Fruit fly (Drosophila melanogaster): ENCODE measurements around the gene Tm2.

Tm2 gene

dm6 chr3R:15342926-15343685, 33.1 kb downstream of the Tm2 start, which contains the start of gene Nagk (continued):
- TF ChIP-seq Doc3 (GFP tag; IDR thresholded peaks at IDR 0.05; ENCODE audit: partially characterized antibody): no peak
- no peak for TF ChIP-seq ab (GFP tag; optimal IDR thresholded peaks at IDR 0.05)
- peak; percentile 29 for TF ChIP-seq CG33213 (GFP tag; optimal IDR thresholded peaks at IDR 0.05)
- TF ChIP-seq zen (tag; optimal IDR thresholded peaks at IDR 0.05): no peak
- TF ChIP-seq CG3847 (GFP tag; IDR thresholded peaks at IDR 0.05): peak; percentile 22
- TF ChIP-seq Aef1 (GFP tag; IDR thresholded peaks at IDR 0.05): peak; percentile 11; the same call in 1 of the 3 replicates
- TF ChIP-seq Adf1 (GFP tag; IDR thresholded peaks at IDR 0.05): peak; percentile 31; the same call in 1 of the 2 replicates
- TF ChIP-seq grau (tag; optimal IDR thresholded peaks at IDR 0.05): peak; percentile 42
- peak; percentile 39 for TF ChIP-seq CG13894 (tag; optimal IDR thresholded peaks at IDR 0.05)
- TF ChIP-seq Nf-YB (GFP tag; optimal IDR thresholded peaks at IDR 0.05): peak; percentile 46
- peak; percentile 39 for TF ChIP-seq salm (tag; optimal IDR thresholded peaks at IDR 0.05)
- no peak for TF ChIP-seq CG14667 (GFP tag; IDR thresholded peaks at IDR 0.05)
- peak; percentile 22; the same call in 1 of the 2 replicates for TF ChIP-seq CG1024 (GFP tag; IDR thresholded peaks at IDR 0.05)
- no peak for TF ChIP-seq cg (GFP tag; optimal IDR thresholded peaks at IDR 0.05)
- peak; percentile 64 for TF ChIP-seq Xbp1 (GFP tag; optimal IDR thresholded peaks at IDR 0.05)
- peak; percentile 40; the same call in 1 of the 2 replicates for TF ChIP-seq amos (GFP tag; IDR thresholded peaks at IDR 0.05; ENCODE audit: partially characterized antibody)
- peak; percentile 38 for TF ChIP-seq dm (GFP tag; optimal IDR thresholded peaks at IDR 0.05)
- TF ChIP-seq Spps (tag; optimal IDR thresholded peaks at IDR 0.05): peak; percentile 26
- no peak for TF ChIP-seq cad (GFP tag; optimal IDR thresholded peaks at IDR 0.05)
- TF ChIP-seq row (GFP tag; IDR thresholded peaks at IDR 0.05): peak; percentile 86
- TF ChIP-seq CG8924 (tag; optimal IDR thresholded peaks at IDR 0.05): peak; percentile 79
- peak; percentile 8; the same call in 1 of the 2 replicates for TF ChIP-seq ranshi (GFP tag; IDR thresholded peaks at IDR 0.05)
- peak; percentile 91 for TF ChIP-seq Ets65A (GFP tag)
- peak; percentile 82 for TF ChIP-seq CG18262 (tag; optimal IDR thresholded peaks at IDR 0.05)
- 0 out of 2 replicates have a peak, but pooled peaks have one; percentile 35 for TF ChIP-seq E2f1 (GFP tag; IDR thresholded peaks at IDR 0.05)
- peak; percentile 25 for TF ChIP-seq CG9609 (GFP tag; optimal IDR thresholded peaks at IDR 0.05)
- 0 out of 2 replicates have a peak, but pooled peaks have one; percentile 40 for TF ChIP-seq CG5953 (GFP tag; IDR thresholded peaks at IDR 0.05)
- TF ChIP-seq Oli (tag; optimal IDR thresholded peaks at IDR 0.05): peak; percentile 80
- peak; percentile 79 for TF ChIP-seq lilli (GFP tag; optimal IDR thresholded peaks at IDR 0.05)
- TF ChIP-seq D (optimal IDR thresholded peaks at IDR 0.05): no peak
- TF ChIP-seq D (GFP tag; optimal IDR thresholded peaks at IDR 0.05): peak; percentile 62
- TF ChIP-seq CG3995 (GFP tag; optimal IDR thresholded peaks at IDR 0.05): no peak
- peak; percentile 19; the same call in 1 of the 3 replicates for TF ChIP-seq CG11695 (GFP tag; IDR thresholded peaks at IDR 0.05)
- TF ChIP-seq dimm (GFP tag; IDR thresholded peaks at IDR 0.05): no peak
- peak; percentile 5 for TF ChIP-seq HmgZ (tag; optimal IDR thresholded peaks at IDR 0.05)
- peak; percentile 54 for TF ChIP-seq CG32532 (GFP tag; IDR thresholded peaks at IDR 0.05)
- peak; percentile 81 for TF ChIP-seq Meics (GFP tag; optimal IDR thresholded peaks at IDR 0.05)
- TF ChIP-seq CG8290 (GFP tag; optimal IDR thresholded peaks at IDR 0.05): no peak
- TF ChIP-seq CG8290 (tag; optimal IDR thresholded peaks at IDR 0.05): peak in 1 of 2 experiments; percentile 80
- peak; percentile 13 to 68 for TF ChIP-seq Hr51 (GFP tag; optimal IDR thresholded peaks at IDR 0.05)
- peak; percentile 33 for TF ChIP-seq vfl (GFP tag; optimal IDR thresholded peaks at IDR 0.05)
- no peak for TF ChIP-seq dan (GFP tag; IDR thresholded peaks at IDR 0.05)
- TF ChIP-seq Chrac-16 (GFP tag; optimal IDR thresholded peaks at IDR 0.05): peak; percentile 62
- TF ChIP-seq CG7786 (GFP tag; optimal IDR thresholded peaks at IDR 0.05): peak; percentile 4
- peak; percentile 58 for TF ChIP-seq Dip3 (GFP tag; optimal IDR thresholded peaks at IDR 0.05)
- TF ChIP-seq CG34376 (GFP tag; optimal IDR thresholded peaks at IDR 0.05): peak; percentile 50
- TF ChIP-seq Ssrp (tag; optimal IDR thresholded peaks at IDR 0.05): peak; percentile 49
- TF ChIP-seq fru (optimal IDR thresholded peaks at IDR 0.05): no peak
- TF ChIP-seq repo (GFP tag; optimal IDR thresholded peaks at IDR 0.05): no peak
- peak; percentile 65 for TF ChIP-seq BtbVII (GFP tag; optimal IDR thresholded peaks at IDR 0.05)
- TF ChIP-seq Dfd (GFP tag; optimal IDR thresholded peaks at IDR 0.05): no peak
